Worm (Caenorhabditis elegans) whole organism, late embryonic: ENCODE measurements around the gene K10C9.1.

Experiments used
- ahr-1 ChIP-seq: sonication (generic microtip); optimal IDR thresholded peaks from 2 replicates; lab custom pipeline; 2016; ENCODE audit warnings: missing genetic modification characterization, missing compliant biosample characterization
- ceh-22 ChIP-seq: sonication (generic microtip); optimal IDR thresholded peaks from 2 replicates; lab custom pipeline; 2017; ENCODE audit warnings: missing biosample characterization, missing genetic modification characterization
- che-1 ChIP-seq: sonication (generic microtip); optimal IDR thresholded peaks from 2 replicates; lab custom pipeline; 2016; ENCODE audit warnings: mild to moderate bottlenecking, missing genetic modification characterization, missing compliant biosample characterization
- hlh-15 ChIP-seq: sonication (generic microtip); optimal IDR thresholded peaks from 2 replicates; lab custom pipeline; 2016; ENCODE audit warnings: missing genetic modification characterization, missing compliant biosample characterization
- hlh-6 ChIP-seq: sonication (generic microtip); optimal IDR thresholded peaks from 2 replicates; lab custom pipeline; 2016; ENCODE audit warnings: missing genotype, missing genetic modification characterization, missing compliant biosample characterization
- npax-4 ChIP-seq: sonication (generic microtip); optimal IDR thresholded peaks from 2 replicates; lab custom pipeline; 2016; ENCODE audit warnings: missing genetic modification characterization, missing compliant biosample characterization
- pha-4 ChIP-seq: fragments of 150-350 bp; optimal IDR thresholded peaks from 2 replicates; lab custom pipeline; 2018; ENCODE audit warnings: missing biosample characterization, missing genetic modification reagents, missing genetic modification characterization
- unc-3 ChIP-seq, 2 experiments: fragments of 200-800 bp in 1 of 2; sonication (Bioruptor generic) in 1 of 2; sonication (generic microtip) in 1 of 2; conservative IDR thresholded peaks in 1 of 2; optimal IDR thresholded peaks in 1 of 2; 2 replicates each; pipeline versions ENCODE4 v1.3.6 to Lab custom; 2016 to 2022; ENCODE audit warnings: missing compliant biosample characterization in 2 of 2, missing genetic modification characterization in 2 of 2, missing genetic modification reagents in 1 of 2

- TF ChIP-seq unc-3 (GFP tag; conservative IDR thresholded peaks at IDR 0.05; lab: Robert Waterston, UW) (no peak), unc-3 (tag; optimal IDR thresholded peaks at IDR 0.05; lab: Kevin White, UChicago) (no peak), pha-4 (no peak), hlh-15 (tag; lab: Kevin White, UChicago) (no peak), che-1 (no peak), ceh-22 (tag; lab: Kevin White, UChicago) (no peak), ahr-1 (tag; lab: Kevin White, UChicago) (no peak), npax-4 (tag; lab: Kevin White, UChicago) (no peak), hlh-6 (no peak)
Observed at ce11 chrV:1084016-1084415, 9.0 kb downstream of the K10C9.1 start, which contains the start of gene Y50D4B.6.
